Fruit fly (Drosophila melanogaster) whole organism, embryonic: ENCODE measurements around the gene ATP7.

Source experiments
- Asciz ChIP-seq: fragments of 200-800 bp; sonication (Bioruptor generic); optimal IDR thresholded peaks from 2 replicates; lab custom pipeline; 2017; ENCODE audit warnings: missing biosample characterization, mild to moderate bottlenecking, missing genetic modification characterization, missing genetic modification reagents
- CG10431 ChIP-seq: fragments of 200-800 bp; sonication (Bioruptor generic); optimal IDR thresholded peaks from 3 replicates; lab custom pipeline; 2018; ENCODE audit warnings: missing biosample characterization, mild to moderate bottlenecking, missing genetic modification characterization
- CG10959 ChIP-seq: fragments of 200-800 bp; sonication (Bioruptor generic); IDR thresholded peaks from 2 replicates; pipeline ENCODE4 v1.3.6; 2022; ENCODE audit warnings: missing biosample characterization, missing genetic modification characterization
- CG12236 ChIP-seq: fragments of 200-800 bp; sonication (Bioruptor generic); optimal IDR thresholded peaks from 2 replicates; lab custom pipeline; 2016; ENCODE audit warnings: missing biosample characterization, missing genetic modification characterization
- CG14710 ChIP-seq: fragments of 200-800 bp; sonication (Bioruptor generic); optimal IDR thresholded peaks from 3 replicates; lab custom pipeline; 2019; ENCODE audit warnings: missing biosample characterization, mild to moderate bottlenecking, missing genetic modification characterization, moderate library complexity
- CG1529 ChIP-seq: fragments of 200-800 bp; sonication (Bioruptor generic); optimal IDR thresholded peaks from 3 replicates; lab custom pipeline; 2018; ENCODE audit warnings: missing biosample characterization, missing genetic modification characterization
- CG16779 ChIP-seq: fragments of 200-800 bp; sonication (Bioruptor generic); IDR thresholded peaks from 2 replicates; pipeline ENCODE4 v1.3.6; 2022; ENCODE audit warnings: missing biosample characterization, missing genetic modification characterization
- CG2120 ChIP-seq: fragments of 200-800 bp; sonication (Bioruptor generic); optimal IDR thresholded peaks from 3 replicates; lab custom pipeline; 2016; ENCODE audit warnings: missing biosample characterization, missing genetic modification characterization
- CG2678 ChIP-seq: fragments of 200-800 bp; sonication (Bioruptor generic); optimal IDR thresholded peaks from 3 replicates; lab custom pipeline; 2019; ENCODE audit warnings: missing biosample characterization, mild to moderate bottlenecking, missing genetic modification characterization, moderate library complexity
- CG2875 ChIP-seq: fragments of 200-800 bp; sonication (Bioruptor generic); optimal IDR thresholded peaks from 2 replicates; lab custom pipeline; 2017; ENCODE audit warnings: missing biosample characterization, mild to moderate bottlenecking, missing genetic modification characterization, missing genetic modification reagents
- CG30403 ChIP-seq: fragments of 200-800 bp; sonication (Bioruptor generic); optimal IDR thresholded peaks from 3 replicates; lab custom pipeline; 2016; ENCODE audit warnings: missing biosample characterization, missing genetic modification characterization
- CG3281 ChIP-seq: fragments of 200-800 bp; sonication (Bioruptor generic); optimal IDR thresholded peaks from 3 replicates; lab custom pipeline; 2017; ENCODE audit warnings: missing biosample characterization, mild to moderate bottlenecking, missing genetic modification characterization
- CG33213 ChIP-seq: fragments of 200-800 bp; sonication (Bioruptor generic); optimal IDR thresholded peaks from 3 replicates; lab custom pipeline; 2016; ENCODE audit warnings: missing biosample characterization, missing genetic modification characterization
- CG33557 ChIP-seq: fragments of 200-800 bp; sonication (Bioruptor generic); optimal IDR thresholded peaks from 2 replicates; lab custom pipeline; 2019; ENCODE audit warnings: missing biosample characterization, mild to moderate bottlenecking, missing genetic modification characterization, moderate library complexity
- CG9797 ChIP-seq: fragments of 200-800 bp; sonication (Bioruptor generic); optimal IDR thresholded peaks from 3 replicates; lab custom pipeline; 2018; ENCODE audit warnings: missing biosample characterization, mild to moderate bottlenecking, missing genetic modification characterization
- CrebB ChIP-seq: fragments of 200-800 bp; sonication (Bioruptor generic); optimal IDR thresholded peaks from 3 replicates; lab custom pipeline; 2018; ENCODE audit warnings: missing biosample characterization, mild to moderate bottlenecking, missing genetic modification characterization
- E2f2 ChIP-seq: fragments of 200-800 bp; sonication (Bioruptor generic); IDR thresholded peaks from 2 replicates; pipeline ENCODE4 v1.3.6; 2022; ENCODE audit warnings: missing biosample characterization, missing genetic modification characterization
- Hand ChIP-seq: fragments of 200-800 bp; sonication (Bioruptor generic); optimal IDR thresholded peaks from 2 replicates; lab custom pipeline; 2017; ENCODE audit warnings: mild to moderate bottlenecking, missing biosample characterization, missing genetic modification reagents, missing genetic modification characterization
- Hr78 ChIP-seq, 2 experiments: fragments of 200-800 bp in 1 of 2; fragments of >200 bp in 1 of 2; sonication (Bioruptor generic) in 1 of 2; optimal IDR thresholded peaks; 2 replicates each; lab custom pipeline; 2017 to 2019; ENCODE audit warnings: missing biosample characterization in 2 of 2, missing genetic modification characterization in 2 of 2, mild to moderate bottlenecking in 1 of 2, moderate library complexity in 1 of 2
- Lpt ChIP-seq: fragments of >200 bp; optimal IDR thresholded peaks from 2 replicates; lab custom pipeline; 2018; ENCODE audit warnings: missing biosample characterization, missing genetic modification characterization
- MESR4 ChIP-seq: fragments of 200-800 bp; sonication (Bioruptor generic); optimal IDR thresholded peaks from 2 replicates; lab custom pipeline; 2018; ENCODE audit warnings: missing biosample characterization, mild to moderate bottlenecking, missing genetic modification characterization, moderate library complexity
- Mad ChIP-seq: fragments of 200-800 bp; sonication (Bioruptor generic); optimal IDR thresholded peaks from 2 replicates; lab custom pipeline; 2016; ENCODE audit warnings: missing biosample characterization, missing genetic modification characterization
- Max ChIP-seq: fragments of 200-800 bp; sonication (Bioruptor generic); optimal IDR thresholded peaks from 2 replicates; lab custom pipeline; 2016; ENCODE audit warnings: missing biosample characterization, mild to moderate bottlenecking, missing genetic modification characterization
- Med ChIP-seq: fragments of 200-800 bp; sonication (Bioruptor generic); peaks from one replicate; lab custom pipeline; 2016; ENCODE audit warnings: missing biosample characterization, missing genetic modification characterization, mild to moderate bottlenecking, inconsistent platforms, moderate library complexity
- NFAT ChIP-seq: fragments of 200-800 bp; sonication (Bioruptor generic); IDR thresholded peaks from 2 replicates; pipeline ENCODE4 v1.3.6; 2022; ENCODE audit warnings: missing biosample characterization, missing genetic modification characterization
- NfI ChIP-seq: fragments of 200-800 bp; sonication (Bioruptor generic); optimal IDR thresholded peaks from 3 replicates; lab custom pipeline; 2018; ENCODE audit warnings: missing biosample characterization, mild to moderate bottlenecking, missing genetic modification characterization, moderate library complexity
- Usf ChIP-seq: fragments of 200-800 bp; sonication (Bioruptor generic); optimal IDR thresholded peaks from 2 replicates; lab custom pipeline; 2017; ENCODE audit warnings: missing genotype, missing biosample characterization, missing genetic modification characterization
- YL-1 ChIP-seq: fragments of 200-800 bp; sonication (Bioruptor generic); optimal IDR thresholded peaks from 3 replicates; lab custom pipeline; 2017; ENCODE audit warnings: missing biosample characterization, mild to moderate bottlenecking, missing genetic modification characterization
- ac ChIP-seq: fragments of 200-800 bp; sonication (Bioruptor generic); optimal IDR thresholded peaks from 3 replicates; lab custom pipeline; 2017; ENCODE audit warnings: missing biosample characterization, mild to moderate bottlenecking, missing genetic modification characterization
- aop ChIP-seq: fragments of 200-800 bp; sonication (Bioruptor generic); IDR thresholded peaks from 2 replicates; pipeline ENCODE4 v1.3.6; 2022; ENCODE audit warnings: missing biosample characterization, missing genetic modification characterization
- az2 ChIP-seq: fragments of 200-800 bp; sonication (Bioruptor generic); optimal IDR thresholded peaks from 3 replicates; lab custom pipeline; 2016; ENCODE audit warnings: missing biosample characterization, missing genetic modification characterization
- bbx ChIP-seq: fragments of 200-800 bp; sonication (Bioruptor generic); IDR thresholded peaks from 2 replicates; pipeline ENCODE4 v1.3.6; 2022; ENCODE audit warnings: missing biosample characterization, missing genetic modification characterization; ENCODE audit not compliant: partially characterized antibody
- bsh ChIP-seq, 2 experiments: fragments of 200-800 bp; sonication (Bioruptor generic); optimal IDR thresholded peaks; 2 replicates each; lab custom pipeline; 2017 to 2018; ENCODE audit warnings: mild to moderate bottlenecking in 2 of 2, missing biosample characterization in 2 of 2, missing genetic modification characterization in 2 of 2, moderate library complexity in 1 of 2
- chn ChIP-seq: fragments of 200-800 bp; sonication (Bioruptor generic); optimal IDR thresholded peaks from 2 replicates; lab custom pipeline; 2016; ENCODE audit warnings: missing biosample characterization, missing genetic modification characterization
- dati ChIP-seq: fragments of 200-800 bp; sonication (Bioruptor generic); IDR thresholded peaks from 2 replicates; pipeline ENCODE4 v1.3.6; 2022; ENCODE audit warnings: missing biosample characterization, missing genetic modification characterization
- fu2 ChIP-seq: fragments of 200-800 bp; sonication (Bioruptor generic); optimal IDR thresholded peaks from 2 replicates; lab custom pipeline; 2016; ENCODE audit warnings: missing biosample characterization, missing genetic modification characterization
- hbn ChIP-seq: fragments of 200-800 bp; sonication (Bioruptor generic); IDR thresholded peaks from 2 replicates; pipeline ENCODE4 v1.3.6; 2022; ENCODE audit warnings: missing biosample characterization, missing genetic modification characterization; ENCODE audit not compliant: partially characterized antibody
- lmd ChIP-seq: fragments of 200-800 bp; sonication (Bioruptor generic); IDR thresholded peaks from 2 replicates; pipeline ENCODE4 v1.3.6; 2022; ENCODE audit warnings: missing biosample characterization, missing genetic modification characterization
- lola ChIP-seq, 3 experiments: fragments of >200 bp in 2 of 3; fragments of 200-800 bp in 1 of 3; sonication (Bioruptor generic) in 1 of 3; optimal IDR thresholded peaks; 2 replicates each; lab custom pipeline; 2017 to 2019; ENCODE audit warnings: missing biosample characterization in 3 of 3, missing genetic modification characterization in 3 of 3, mild to moderate bottlenecking in 1 of 3, moderate library complexity in 1 of 3
- mirr ChIP-seq: fragments of 200-800 bp; sonication (Bioruptor generic); optimal IDR thresholded peaks from 3 replicates; lab custom pipeline; 2018; ENCODE audit warnings: missing biosample characterization, mild to moderate bottlenecking, missing genetic modification characterization
- otp ChIP-seq: fragments of 200-800 bp; sonication (Bioruptor generic); IDR thresholded peaks from 3 replicates; pipeline ENCODE4, ENCODE4 v1.3.6; 2022; ENCODE audit warnings: missing biosample characterization, missing genetic modification characterization
- pan ChIP-seq, 4 experiments: fragments of >200 bp in 3 of 4; fragments of 200-800 bp in 1 of 4; sonication (Bioruptor generic) in 1 of 4; optimal IDR thresholded peaks in 3 of 4; IDR thresholded peaks in 1 of 4; 2 replicates each; pipeline versions ENCODE4 v1.3.6 to Lab custom; 2017 to 2022; ENCODE audit warnings: missing biosample characterization in 2 of 4, missing genetic modification characterization in 2 of 4, mixed read lengths in 1 of 4
- peb ChIP-seq: fragments of 200-800 bp; sonication (Bioruptor generic); IDR thresholded peaks from 2 replicates; pipeline ENCODE4 v1.3.6; 2022; ENCODE audit warnings: missing biosample characterization, missing genetic modification characterization
- sna ChIP-seq: fragments of 200-800 bp; sonication (Bioruptor generic); IDR thresholded peaks from 2 replicates; pipeline ENCODE4 v1.3.6; 2022; ENCODE audit warnings: missing biosample characterization, missing genetic modification characterization; ENCODE audit not compliant: partially characterized antibody
- tio ChIP-seq: fragments of 200-800 bp; sonication (Bioruptor generic); optimal IDR thresholded peaks from 2 replicates; lab custom pipeline; 2017; ENCODE audit warnings: missing biosample characterization, missing genetic modification characterization, inconsistent platforms
- tll ChIP-seq, 2 experiments: fragments of 200-800 bp in 1 of 2; fragments of >200 bp in 1 of 2; sonication (Bioruptor generic) in 1 of 2; optimal IDR thresholded peaks; 2 replicates each; lab custom pipeline; 2017 to 2019; ENCODE audit warnings: missing biosample characterization in 2 of 2, missing genetic modification characterization in 2 of 2, mild to moderate bottlenecking in 1 of 2, moderate library complexity in 1 of 2
- zfh1 ChIP-seq: fragments of 200-800 bp; sonication (Bioruptor generic); IDR thresholded peaks from 3 replicates; pipeline ENCODE4 v1.3.6; 2022; ENCODE audit warnings: missing biosample characterization, missing genetic modification characterization

ATP7 gene

DNA sequence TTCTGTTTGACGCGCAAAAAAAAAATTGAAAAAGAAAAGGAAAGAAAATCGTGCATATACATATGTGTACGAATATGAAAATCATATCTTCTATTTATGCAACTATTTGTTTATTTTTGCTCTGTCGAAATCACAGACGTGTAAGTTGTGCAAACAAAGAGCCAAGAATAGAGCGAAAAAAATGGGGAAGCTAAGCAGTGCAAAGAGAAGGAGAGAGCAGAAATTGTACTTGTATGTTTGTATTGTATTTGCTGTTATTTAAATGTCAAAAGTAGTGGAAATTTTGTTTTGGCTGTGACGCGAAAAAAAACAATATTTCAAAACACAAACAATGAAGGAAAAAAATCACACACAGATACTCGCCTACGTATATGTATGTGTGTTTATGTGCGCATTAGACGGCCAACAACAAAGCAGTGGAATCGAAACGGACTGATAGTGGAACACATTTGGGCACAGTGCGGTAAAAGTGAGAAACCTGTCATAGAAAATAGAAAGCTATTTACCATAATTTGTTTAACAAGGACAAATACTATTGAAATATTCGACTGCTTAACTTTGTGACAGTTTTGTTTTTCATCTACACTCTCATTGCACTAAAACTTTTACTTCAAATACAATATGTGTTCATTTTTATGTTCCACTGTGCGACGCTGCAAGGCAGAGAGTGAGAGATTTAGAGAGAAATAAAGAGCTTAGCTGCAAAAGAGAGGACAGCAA, 36.6 kb upstream of the ATP7 start (continued):
- peak; percentile 52 for TF ChIP-seq MESR4
- TF ChIP-seq E2f2 (GFP tag; lab: Robert Waterston, UW), result peak; percentile 81
- TF ChIP-seq CG1529 (GFP tag; lab: Kevin White, UChicago), result peak; percentile 92
- TF ChIP-seq Med (GFP tag; lab: Kevin White, UChicago), result peak; percentile 99
- peak; percentile 83 for TF ChIP-seq NFAT (GFP tag; lab: Robert Waterston, UW)
- no peak for TF ChIP-seq tll (GFP tag; optimal IDR thresholded peaks at IDR 0.05; lab: Kevin White, UChicago)
- peak; percentile 89 for TF ChIP-seq tio (GFP tag; lab: Kevin White, UChicago)
- peak; percentile 93 for TF ChIP-seq lmd (GFP tag; lab: Robert Waterston, UW)
- TF ChIP-seq CG10959 (GFP tag; lab: Robert Waterston, UW), result peak; percentile 93
- no peak for TF ChIP-seq Lpt (GFP tag; lab: Kevin White, UChicago)
- TF ChIP-seq CG2678 (tag; lab: Kevin White, UChicago), result peak; percentile 95
- peak; percentile 26 for TF ChIP-seq YL-1 (GFP tag; lab: Kevin White, UChicago)
- peak; percentile 95 for TF ChIP-seq CG2875 (GFP tag; lab: Kevin White, UChicago)
- peak; percentile 95 for TF ChIP-seq fu2 (GFP tag; lab: Kevin White, UChicago)
- TF ChIP-seq Max, result peak; percentile 88
- peak; percentile 92 for TF ChIP-seq peb
- peak; percentile 93 for TF ChIP-seq CG12236 (GFP tag; lab: Kevin White, UChicago)
- peak; percentile 93 for TF ChIP-seq NfI (GFP tag; lab: Kevin White, UChicago)
- peak; percentile 81 for TF ChIP-seq dati (GFP tag; lab: Robert Waterston, UW)
- TF ChIP-seq CG9797, result peak; percentile 16
- peak; percentile 36; the same call in 1 of the 2 replicates for TF ChIP-seq bbx (GFP tag; lab: Robert Waterston, UW)
- TF ChIP-seq ac (GFP tag; lab: Kevin White, UChicago), result peak; percentile 80
- peak; percentile 93 for TF ChIP-seq CG16779
- no peak for TF ChIP-seq hbn (GFP tag; lab: Robert Waterston, UW)
- TF ChIP-seq Hand (GFP tag; lab: Kevin White, UChicago), result peak; percentile 84
- TF ChIP-seq CG33213 (GFP tag; lab: Kevin White, UChicago), result peak; percentile 92
- peak; percentile 66 for TF ChIP-seq CG10431
- peak; percentile 86 for TF ChIP-seq mirr (GFP tag; lab: Kevin White, UChicago)
- peak in 1 of 2 experiments; percentile 75 for TF ChIP-seq Hr78 (GFP tag; optimal IDR thresholded peaks at IDR 0.05; lab: Kevin White, UChicago)
- peak; percentile 94 for TF ChIP-seq CG30403
- TF ChIP-seq Asciz (GFP tag; lab: Kevin White, UChicago), result peak; percentile 93
- peak in 1 of 3 experiments; percentile 90 for TF ChIP-seq lola (GFP tag; optimal IDR thresholded peaks at IDR 0.05; lab: Kevin White, UChicago)
- TF ChIP-seq CG14710 (tag; lab: Kevin White, UChicago), result peak; percentile 91
- peak; percentile 97 for TF ChIP-seq chn (GFP tag; lab: Kevin White, UChicago)
- peak; percentile 79 for TF ChIP-seq Usf (GFP tag; lab: Kevin White, UChicago)
- no peak for TF ChIP-seq pan (optimal IDR thresholded peaks at IDR 0.05; lab: Kevin White, UChicago)
- TF ChIP-seq pan (GFP tag; optimal IDR thresholded peaks at IDR 0.05 in 1 of 2, IDR thresholded peaks at IDR 0.05 in 1 of 2), result peak in 1 of 2 experiments; percentile 97
- peak; percentile 96 for TF ChIP-seq zfh1
- peak; percentile 95 for TF ChIP-seq otp (GFP tag; lab: Robert Waterston, UW)
- TF ChIP-seq CG3281 (GFP tag; lab: Kevin White, UChicago), result peak; percentile 92
- peak; percentile 95 for TF ChIP-seq az2
- TF ChIP-seq sna (GFP tag; lab: Robert Waterston, UW), result peak; percentile 48; the same call in 1 of the 2 replicates
- peak; percentile 94 for TF ChIP-seq Mad
- TF ChIP-seq CG33557 (GFP tag; lab: Kevin White, UChicago), result peak; percentile 85
- TF ChIP-seq aop (GFP tag; lab: Robert Waterston, UW), result 0 out of 2 replicates have a peak, but pooled peaks have one; percentile 6
- peak; percentile 96 for TF ChIP-seq CG2120 (GFP tag; lab: Kevin White, UChicago)
- peak; percentile 91 for TF ChIP-seq CrebB (tag; lab: Kevin White, UChicago)
- peak; percentile 93 to 97 for TF ChIP-seq bsh (GFP tag; optimal IDR thresholded peaks at IDR 0.05; lab: Kevin White, UChicago)
